Fruit fly (Drosophila melanogaster) whole organism, wandering third instar larva: Measurements from ENCODE around the gene Nadsyn.

Source experiments
- CrebA ChIP-seq: fragments of 200-800 bp; sonication (Bioruptor generic); optimal IDR thresholded peaks from 2 replicates; lab custom pipeline; 2016; ENCODE audit warnings: missing biosample characterization, mild to moderate bottlenecking, missing genetic modification characterization, borderline replicate concordance
- Dif ChIP-seq: fragments of 200-275, 200-300 bp; sonication (Bioruptor generic); optimal IDR thresholded peaks from 2 replicates; lab custom pipeline; 2018; ENCODE audit warnings: missing biosample characterization, missing genetic modification characterization; ENCODE audit not compliant: partially characterized antibody
- Hr83 ChIP-seq: fragments of 200-300 bp; sonication (Bioruptor generic); optimal IDR thresholded peaks from 2 replicates; lab custom pipeline; 2016; ENCODE audit warnings: missing biosample characterization, mild to moderate bottlenecking, missing genetic modification characterization, moderate library complexity; ENCODE audit not compliant: poor library complexity, severe bottlenecking
- brk ChIP-seq: fragments of 200-800 bp; sonication (Bioruptor generic); optimal IDR thresholded peaks from 2 replicates; lab custom pipeline; 2016; ENCODE audit warnings: missing biosample characterization, mild to moderate bottlenecking, missing genetic modification characterization
- lola ChIP-seq: fragments of >200 bp; optimal IDR thresholded peaks from 2 replicates; lab custom pipeline; 2017; ENCODE audit warnings: missing biosample characterization, missing genetic modification characterization

DNA sequence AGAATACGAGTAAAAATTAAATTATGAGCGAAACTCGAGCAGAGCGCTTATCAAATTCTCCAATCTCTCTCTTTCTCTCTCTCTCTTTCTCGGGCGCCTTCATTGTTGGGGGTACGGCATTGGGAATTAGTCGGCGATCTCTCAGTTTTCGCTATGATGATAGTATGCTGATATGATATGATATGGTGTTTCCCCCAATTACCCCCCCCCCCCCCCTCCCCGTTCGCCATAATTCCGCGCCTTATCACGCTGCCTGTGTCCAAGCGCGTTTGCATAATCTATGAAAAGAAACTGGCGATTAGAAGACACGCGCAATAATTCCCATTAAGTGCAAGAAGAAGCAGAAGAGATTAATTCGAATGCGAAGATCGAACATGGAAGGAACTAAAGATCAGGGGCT is 81.3 kb downstream of the Nadsyn start:
- TF ChIP-seq CrebA (GFP tag; lab: Kevin White, UChicago) (no peak), lola (no peak), brk (GFP tag; lab: Kevin White, UChicago) (no peak), Dif (GFP tag; lab: Kevin White, UChicago) (no peak), Hr83 (no peak)
